Fruit fly (Drosophila melanogaster) whole organism, adult: ENCODE measurements around the gene CheA75a.

ENCODE experiments used
- CG11617 ChIP-seq: fragments of 200-800 bp; sonication (Bioruptor generic); optimal IDR thresholded peaks from 2 replicates; lab custom pipeline; 2017; ENCODE audit warnings: mild to moderate bottlenecking, missing biosample characterization, missing genetic modification reagents, missing genetic modification characterization
- CG14711 ChIP-seq: fragments of 200-800 bp; sonication (Bioruptor generic); optimal IDR thresholded peaks from 2 replicates; lab custom pipeline; 2018; ENCODE audit warnings: missing biosample characterization, mild to moderate bottlenecking, missing genetic modification characterization, moderate library complexity
- toe ChIP-seq: fragments of 200-800 bp; sonication (Bioruptor generic); optimal IDR thresholded peaks from 2 replicates; lab custom pipeline; 2016; ENCODE audit warnings: missing biosample characterization, missing genetic modification characterization

DNA sequence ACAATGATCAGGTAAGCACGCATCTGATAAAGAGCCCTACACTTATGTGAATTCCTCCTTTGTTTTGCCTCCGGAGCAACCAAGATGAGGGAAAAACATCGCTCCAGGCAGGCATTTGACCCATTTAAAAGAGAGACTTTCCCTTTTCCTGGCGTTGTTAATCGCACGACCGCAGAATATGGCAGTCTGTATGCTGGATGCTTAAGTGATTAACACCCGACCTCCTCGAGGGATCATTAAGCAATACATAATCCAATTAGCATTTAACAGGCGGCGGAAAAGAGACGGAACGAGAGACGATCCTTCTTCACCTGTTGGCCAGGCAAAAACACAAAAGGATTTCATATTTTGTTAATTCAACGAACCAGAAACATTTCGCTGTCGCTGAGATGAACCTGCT, 33.4 kb upstream of the CheA75a start:
- TF ChIP-seq toe (GFP tag; lab: Kevin White, UChicago) (no peak), CG11617 (GFP tag; lab: Kevin White, UChicago) (no peak), CG14711 (tag; lab: Kevin White, UChicago) (no peak)
